Fruit fly (Drosophila melanogaster): Measurements from ENCODE around the gene CG42726.

Gene CG42726

dm6 chr3R:15374397-15374796 lies 26.5 kb downstream of the CG42726 start, which contains the start of gene Rbp:
Rbp (plus strand) TSS chr3R:15374635.
- TF ChIP-seq Pif1A (GFP tag; optimal IDR thresholded peaks at IDR 0.05) (no peak), CG15710 (tag; optimal IDR thresholded peaks at IDR 0.05) (no peak), CG8301 (tag; optimal IDR thresholded peaks at IDR 0.05) (no peak), CG8159 (tag; optimal IDR thresholded peaks at IDR 0.05) (no peak), CG14655 (GFP tag; optimal IDR thresholded peaks at IDR 0.05) (no peak), D1 (tag; optimal IDR thresholded peaks at IDR 0.05) (no peak), CG12605 (GFP tag; IDR thresholded peaks at IDR 0.05) (no peak), rn (GFP tag; IDR thresholded peaks at IDR 0.05) (no peak), Snoo (tag; optimal IDR thresholded peaks at IDR 0.05) (no peak), fd96Ca (GFP tag; IDR thresholded peaks at IDR 0.05) (no peak), CG9948 (tag; optimal IDR thresholded peaks at IDR 0.05) (no peak), CG4496 (GFP tag; IDR thresholded peaks at IDR 0.05) (no peak), EcR (GFP tag; optimal IDR thresholded peaks at IDR 0.05) (no peak), CG32121 (GFP tag; IDR thresholded peaks at IDR 0.05) (no peak)

- TF ChIP-seq CG12605 (GFP tag; IDR thresholded peaks at IDR 0.05) = no peak
- TF ChIP-seq CG34367 (tag; optimal IDR thresholded peaks at IDR 0.05) = no peak
- no peak for TF ChIP-seq CG13204 (GFP tag; optimal IDR thresholded peaks at IDR 0.05)
- TF ChIP-seq CG32121 (GFP tag; IDR thresholded peaks at IDR 0.05) = no peak
- TF ChIP-seq rn (GFP tag; IDR thresholded peaks at IDR 0.05) = no peak
- TF ChIP-seq gl (tag; optimal IDR thresholded peaks at IDR 0.05) = no peak
- no peak for TF ChIP-seq EcR (GFP tag; optimal IDR thresholded peaks at IDR 0.05)
- TF ChIP-seq CG17806 (tag; optimal IDR thresholded peaks at IDR 0.05) = no peak
- TF ChIP-seq Pif1B (GFP tag; optimal IDR thresholded peaks at IDR 0.05) = no peak
- TF ChIP-seq CG14655 (GFP tag; optimal IDR thresholded peaks at IDR 0.05) = no peak
- TF ChIP-seq CG10348 (GFP tag; IDR thresholded peaks at IDR 0.05) = no peak
Observed at dm6 chr3R:15375470-15375869, 27.6 kb downstream of the CG42726 start.

dm6 chr3R:15379071-15379470 lies 31.2 kb downstream of the CG42726 start:
- TF ChIP-seq Snoo (tag; optimal IDR thresholded peaks at IDR 0.05) (no peak), CG8301 (tag; optimal IDR thresholded peaks at IDR 0.05) (no peak), CG14655 (GFP tag; optimal IDR thresholded peaks at IDR 0.05) (no peak), CG10348 (GFP tag; IDR thresholded peaks at IDR 0.05) (no peak), CG12605 (GFP tag; IDR thresholded peaks at IDR 0.05) (peak; percentile 74), gl (tag; optimal IDR thresholded peaks at IDR 0.05) (no peak)

dm6 chr3R:15382851-15383250 lies 35.0 kb downstream of the CG42726 start, which contains the start of gene h-cup:
h-cup (minus strand) TSS chr3R:15382951.
- TF ChIP-seq CG12605 (GFP tag; IDR thresholded peaks at IDR 0.05) (no peak), Pif1A (GFP tag; optimal IDR thresholded peaks at IDR 0.05) (no peak), CG17806 (tag; optimal IDR thresholded peaks at IDR 0.05) (no peak), EcR (GFP tag; optimal IDR thresholded peaks at IDR 0.05) (no peak), CG8159 (tag; optimal IDR thresholded peaks at IDR 0.05) (no peak), gl (tag; optimal IDR thresholded peaks at IDR 0.05) (no peak), CG8301 (tag; optimal IDR thresholded peaks at IDR 0.05) (no peak), CG4496 (GFP tag; IDR thresholded peaks at IDR 0.05) (no peak), CG34367 (tag; optimal IDR thresholded peaks at IDR 0.05) (no peak), D1 (tag; optimal IDR thresholded peaks at IDR 0.05) (no peak), Snoo (tag; optimal IDR thresholded peaks at IDR 0.05) (no peak), fd96Ca (GFP tag; IDR thresholded peaks at IDR 0.05) (no peak)

- TF ChIP-seq fd96Ca (GFP tag; IDR thresholded peaks at IDR 0.05) (no peak), Ets98B (GFP tag; IDR thresholded peaks at IDR 0.05) (no peak), Pif1B (GFP tag; optimal IDR thresholded peaks at IDR 0.05) (no peak), CG14655 (GFP tag; optimal IDR thresholded peaks at IDR 0.05) (no peak)
Observed at dm6 chr3R:15393206-15393805, 45.5 kb downstream of the CG42726 start.
